Fruit fly (Drosophila melanogaster) whole organism, embryonic: ENCODE results near the gene Cep135.

Source experiments
- ATbp ChIP-seq: fragments of 200-800 bp; sonication (Bioruptor generic); optimal IDR thresholded peaks from 2 replicates; lab custom pipeline; 2017; ENCODE audit warnings: missing biosample characterization, mild to moderate bottlenecking, missing genetic modification characterization, missing genetic modification reagents
- CG10366 ChIP-seq: fragments of 200-800 bp; sonication (Bioruptor generic); IDR thresholded peaks from 2 replicates; pipeline ENCODE4 v1.3.6; 2022; ENCODE audit warnings: missing biosample characterization, missing genetic modification characterization
- CG10654 ChIP-seq: fragments of 200-800 bp; sonication (Bioruptor generic); optimal IDR thresholded peaks from 2 replicates; lab custom pipeline; 2016; ENCODE audit warnings: missing biosample characterization, missing genetic modification characterization
- CG10979 ChIP-seq: fragments of 200-800 bp; sonication (Bioruptor generic); optimal IDR thresholded peaks from 2 replicates; lab custom pipeline; 2018; ENCODE audit warnings: missing biosample characterization, mild to moderate bottlenecking, missing genetic modification characterization, moderate library complexity
- CG11695 ChIP-seq: fragments of 200-800 bp; sonication (Bioruptor generic); IDR thresholded peaks from 3 replicates; pipeline ENCODE4 v1.3.6; 2022; ENCODE audit warnings: missing biosample characterization, missing genetic modification characterization
- CG1233 ChIP-seq: fragments of 200-800 bp; sonication (Bioruptor generic); optimal IDR thresholded peaks from 4 replicates; lab custom pipeline; 2018; ENCODE audit warnings: missing biosample characterization, mild to moderate bottlenecking, missing genetic modification characterization
- CG13624 ChIP-seq: fragments of 200-800 bp; sonication (Bioruptor generic); optimal IDR thresholded peaks from 2 replicates; lab custom pipeline; 2016; ENCODE audit warnings: missing biosample characterization, missing genetic modification characterization
- CG14441 ChIP-seq: fragments of 200-800 bp; sonication (Bioruptor generic); IDR thresholded peaks from 2 replicates; pipeline ENCODE4 v1.3.6; 2022; ENCODE audit warnings: missing biosample characterization, missing genetic modification characterization
- CG1603 ChIP-seq: fragments of 200-800 bp; sonication (Bioruptor generic); optimal IDR thresholded peaks from 2 replicates; lab custom pipeline; 2019; ENCODE audit warnings: missing biosample characterization, mild to moderate bottlenecking, missing genetic modification characterization, moderate library complexity
- CG1647 ChIP-seq: fragments of 200-800 bp; sonication (Bioruptor generic); optimal IDR thresholded peaks from 3 replicates; lab custom pipeline; 2016; ENCODE audit warnings: missing biosample characterization, missing genetic modification characterization
- CG16813 ChIP-seq: fragments of 200-800 bp; sonication (Bioruptor generic); IDR thresholded peaks from 3 replicates; pipeline ENCODE4 v1.3.6; 2022; ENCODE audit warnings: missing biosample characterization, missing genetic modification characterization; ENCODE audit not compliant: partially characterized antibody
- CG17328 ChIP-seq: fragments of 200-800 bp; sonication (Bioruptor generic); IDR thresholded peaks from 2 replicates; pipeline ENCODE4 v1.3.6; 2022; ENCODE audit warnings: missing biosample characterization, missing genetic modification characterization
- CG17829 ChIP-seq: fragments of 200-800 bp; optimal IDR thresholded peaks from 2 replicates; lab custom pipeline; 2019; ENCODE audit warnings: missing biosample characterization, mild to moderate bottlenecking, missing genetic modification characterization, moderate library complexity
- CG1792 ChIP-seq: fragments of 200-800 bp; sonication (Bioruptor generic); optimal IDR thresholded peaks from 2 replicates; lab custom pipeline; 2016; ENCODE audit warnings: missing biosample characterization, missing genetic modification characterization
- CG1832 ChIP-seq: fragments of 200-800 bp; sonication (Bioruptor generic); optimal IDR thresholded peaks from 2 replicates; lab custom pipeline; 2017; ENCODE audit warnings: missing biosample characterization, mild to moderate bottlenecking, missing genetic modification characterization, inconsistent platforms
- CG2120 ChIP-seq: fragments of 200-800 bp; sonication (Bioruptor generic); optimal IDR thresholded peaks from 3 replicates; lab custom pipeline; 2016; ENCODE audit warnings: missing biosample characterization, missing genetic modification characterization
- CG2202 ChIP-seq: fragments of 200-800 bp; sonication (Bioruptor generic); optimal IDR thresholded peaks from 2 replicates; lab custom pipeline; 2018; ENCODE audit warnings: missing biosample characterization, mild to moderate bottlenecking, missing genetic modification characterization
- CG2678 ChIP-seq: fragments of 200-800 bp; sonication (Bioruptor generic); optimal IDR thresholded peaks from 3 replicates; lab custom pipeline; 2019; ENCODE audit warnings: missing biosample characterization, mild to moderate bottlenecking, missing genetic modification characterization, moderate library complexity
- CG2712 ChIP-seq: fragments of 200-800 bp; optimal IDR thresholded peaks from 3 replicates; lab custom pipeline; 2019; ENCODE audit warnings: missing biosample characterization, mild to moderate bottlenecking, missing genetic modification characterization, moderate library complexity
- CG42726 ChIP-seq: fragments of 200-800 bp; sonication (Bioruptor generic); IDR thresholded peaks from 2 replicates; pipeline ENCODE4 v1.3.6; 2022; ENCODE audit warnings: missing biosample characterization, missing genetic modification characterization; ENCODE audit not compliant: partially characterized antibody
- CG4854 ChIP-seq: fragments of 200-800 bp; sonication (Bioruptor generic); optimal IDR thresholded peaks from 2 replicates; lab custom pipeline; 2016; ENCODE audit warnings: missing biosample characterization, missing genetic modification characterization, inconsistent platforms
- CG5180 ChIP-seq: fragments of 200-800 bp; sonication (Bioruptor generic); optimal IDR thresholded peaks from 3 replicates; lab custom pipeline; 2017; ENCODE audit warnings: missing biosample characterization, missing genetic modification characterization, mild to moderate bottlenecking, moderate library complexity, missing genetic modification reagents
- CG6683 ChIP-seq: fragments of 200-800 bp; sonication (Bioruptor generic); optimal IDR thresholded peaks from 2 replicates; lab custom pipeline; 2017; ENCODE audit warnings: missing biosample characterization, mild to moderate bottlenecking, missing genetic modification characterization, missing genetic modification reagents
- CG6689 ChIP-seq: fragments of 200-800 bp; sonication (Bioruptor generic); IDR thresholded peaks from 2 replicates; pipeline ENCODE4 v1.3.6; 2022; ENCODE audit warnings: missing biosample characterization, missing genetic modification characterization
- CG8944 ChIP-seq: fragments of 200-800 bp; sonication (Bioruptor generic); optimal IDR thresholded peaks from 3 replicates; lab custom pipeline; 2016; ENCODE audit warnings: missing biosample characterization, missing genetic modification characterization
- CoRest ChIP-seq: fragments of 200-800 bp; sonication (Bioruptor generic); optimal IDR thresholded peaks from 3 replicates; lab custom pipeline; 2018; ENCODE audit warnings: missing biosample characterization, mild to moderate bottlenecking, missing genetic modification characterization, moderate library complexity
- Fer2 ChIP-seq: fragments of 200-800 bp; sonication (Bioruptor generic); optimal IDR thresholded peaks from 2 replicates; lab custom pipeline; 2018; ENCODE audit warnings: missing biosample characterization, mild to moderate bottlenecking, missing genetic modification characterization, moderate library complexity
- HmgZ ChIP-seq: fragments of 200-800 bp; sonication (Bioruptor generic); optimal IDR thresholded peaks from 2 replicates; lab custom pipeline; 2018; ENCODE audit warnings: missing biosample characterization, mild to moderate bottlenecking, missing genetic modification characterization
- Hr78 ChIP-seq, 2 experiments: fragments of 200-800 bp in 1 of 2; fragments of >200 bp in 1 of 2; sonication (Bioruptor generic) in 1 of 2; optimal IDR thresholded peaks; 2 replicates each; lab custom pipeline; 2017 to 2019; ENCODE audit warnings: missing biosample characterization in 2 of 2, missing genetic modification characterization in 2 of 2, mild to moderate bottlenecking in 1 of 2, moderate library complexity in 1 of 2
- Lhr ChIP-seq: fragments of 200-800 bp; sonication (Bioruptor generic); optimal IDR thresholded peaks from 3 replicates; lab custom pipeline; 2017; ENCODE audit warnings: mild to moderate bottlenecking, missing biosample characterization, missing genetic modification reagents, missing genetic modification characterization
- NC2α ChIP-seq: fragments of 200-800 bp; sonication (Bioruptor generic); optimal IDR thresholded peaks from 2 replicates; lab custom pipeline; 2016; ENCODE audit warnings: missing biosample characterization, missing genetic modification characterization
- Nf-YA ChIP-seq: fragments of 200-800 bp; sonication (Bioruptor generic); IDR thresholded peaks from 2 replicates; pipeline ENCODE4 v1.3.6; 2022; ENCODE audit warnings: missing biosample characterization, missing genetic modification characterization
- aop ChIP-seq: fragments of 200-800 bp; sonication (Bioruptor generic); IDR thresholded peaks from 2 replicates; pipeline ENCODE4 v1.3.6; 2022; ENCODE audit warnings: missing biosample characterization, missing genetic modification characterization
- bowl ChIP-seq: fragments of 200-800 bp; sonication (Bioruptor generic); IDR thresholded peaks from 2 replicates; pipeline ENCODE4 v1.3.6; 2022; ENCODE audit warnings: missing biosample characterization, missing genetic modification characterization
- br ChIP-seq: fragments of >200 bp; optimal IDR thresholded peaks from 2 replicates; lab custom pipeline; 2017
- croc ChIP-seq: fragments of 200-800 bp; sonication (Bioruptor generic); conservative IDR thresholded peaks from 3 replicates; pipeline ENCODE4 v1.3.6; 2022; ENCODE audit warnings: missing biosample characterization, missing genetic modification characterization
- ewg ChIP-seq: fragments of 200-800 bp; sonication (Bioruptor generic); optimal IDR thresholded peaks from 3 replicates; lab custom pipeline; 2017; ENCODE audit warnings: mild to moderate bottlenecking, missing biosample characterization, missing genetic modification reagents, missing genetic modification characterization
- fd96Cb ChIP-seq: fragments of 200-800 bp; sonication (Bioruptor generic); optimal IDR thresholded peaks from 2 replicates; lab custom pipeline; 2018; ENCODE audit warnings: missing biosample characterization, mild to moderate bottlenecking, missing genetic modification characterization, moderate library complexity
- h ChIP-seq: fragments of >200 bp; optimal IDR thresholded peaks from 2 replicates; lab custom pipeline; 2017
- her ChIP-seq: fragments of 200-800 bp; sonication (Bioruptor generic); optimal IDR thresholded peaks from 2 replicates; lab custom pipeline; 2016; ENCODE audit warnings: missing biosample characterization, missing genetic modification characterization
- insv ChIP-seq, 2 experiments: fragments of 200-800 bp; sonication (Bioruptor generic); optimal IDR thresholded peaks; 3 replicates each; lab custom pipeline; 2016 to 2018; ENCODE audit warnings: missing biosample characterization in 2 of 2, missing genetic modification characterization in 2 of 2
- kay ChIP-seq: fragments of 200-800 bp; sonication (Bioruptor generic); optimal IDR thresholded peaks from 2 replicates; lab custom pipeline; 2016; ENCODE audit warnings: missing biosample characterization, missing genetic modification characterization
- ken ChIP-seq: fragments of 200-800 bp; sonication (Bioruptor generic); IDR thresholded peaks from 3 replicates; pipeline ENCODE4 v1.3.6; 2022; ENCODE audit warnings: missing biosample characterization, missing genetic modification characterization
- pum ChIP-seq: fragments of 200-800 bp; sonication (Bioruptor generic); optimal IDR thresholded peaks from 2 replicates; lab custom pipeline; 2016; ENCODE audit warnings: missing biosample characterization, missing genetic modification characterization
- sens-2 ChIP-seq: fragments of 200-800 bp; sonication (Bioruptor generic); IDR thresholded peaks from 2 replicates; pipeline ENCODE4 v1.3.6; 2022; ENCODE audit warnings: missing biosample characterization, missing genetic modification characterization
- slp2 ChIP-seq: fragments of 200-800 bp; sonication (Bioruptor generic); optimal IDR thresholded peaks from 2 replicates; lab custom pipeline; 2016; ENCODE audit warnings: missing biosample characterization, missing genetic modification characterization
- sob ChIP-seq: fragments of 200-800 bp; sonication (Bioruptor generic); IDR thresholded peaks from 2 replicates; pipeline ENCODE4 v1.3.6; 2022; ENCODE audit warnings: missing biosample characterization, missing genetic modification characterization
- sug ChIP-seq: fragments of 200-800 bp; optimal IDR thresholded peaks from 2 replicates; lab custom pipeline; 2019; ENCODE audit warnings: missing biosample characterization, mild to moderate bottlenecking, missing genetic modification characterization, moderate library complexity
- usp ChIP-seq: fragments of >200 bp; optimal IDR thresholded peaks from 2 replicates; lab custom pipeline; 2017; ENCODE audit warnings: missing biosample characterization, missing genetic modification characterization

Cep135 gene

DNA sequence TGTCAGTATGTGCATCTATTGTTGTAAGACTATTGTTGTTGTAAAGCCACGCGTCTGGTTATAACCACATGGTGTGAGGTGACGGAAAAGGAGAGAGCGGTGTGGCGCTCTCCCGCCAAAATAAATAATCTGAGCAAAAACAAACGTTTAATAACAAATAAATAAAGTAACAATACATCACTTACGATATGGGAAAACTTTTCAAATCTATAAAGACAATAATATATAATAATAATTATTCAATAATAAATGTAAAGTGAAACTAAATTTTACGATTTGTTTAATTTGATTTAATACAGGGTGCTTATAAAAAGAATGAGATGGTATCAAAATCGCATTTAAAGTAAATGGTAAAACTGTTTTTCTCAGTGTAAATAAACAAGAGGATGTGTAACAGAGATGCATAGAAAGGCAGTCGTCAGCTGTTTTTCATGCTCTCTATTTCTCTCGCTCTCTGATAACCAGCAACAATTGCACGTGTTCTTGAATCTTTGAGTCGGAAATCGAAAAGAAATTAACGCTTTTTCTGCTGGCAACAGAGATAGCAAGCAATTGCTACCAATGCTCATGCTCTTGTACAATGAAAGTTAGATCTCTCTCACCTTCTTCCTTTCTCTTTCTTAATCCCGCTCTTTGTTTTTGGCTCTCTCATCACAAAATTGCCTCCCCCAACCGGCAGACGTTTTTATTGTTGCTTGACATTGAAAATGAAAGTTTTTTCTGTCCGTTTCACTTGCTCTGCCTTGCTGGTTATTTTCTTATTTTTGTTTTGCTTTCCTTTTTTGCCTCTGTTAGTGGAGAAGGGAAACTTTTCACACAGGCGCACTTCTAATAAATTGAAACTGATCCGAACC is 17.7 kb upstream of the Cep135 start (continued):
- peak; percentile 66 for TF ChIP-seq CG5180 (GFP tag; lab: Kevin White, UChicago)
- peak; percentile 82 for TF ChIP-seq croc (GFP tag; lab: Robert Waterston, UW)
- no peak; the same call in 2 of the 3 replicates for TF ChIP-seq ken (GFP tag; lab: Robert Waterston, UW)
- TF ChIP-seq her: peak; percentile 34
- TF ChIP-seq CG1647 (GFP tag; lab: Kevin White, UChicago): no peak
- peak; percentile 37 for TF ChIP-seq kay (GFP tag; lab: Kevin White, UChicago)
- TF ChIP-seq CG42726 (GFP tag; lab: Robert Waterston, UW): no peak
- TF ChIP-seq sob (GFP tag; lab: Robert Waterston, UW): peak; percentile 47; the same call in 1 of the 2 replicates
- TF ChIP-seq CG1233 (GFP tag; lab: Kevin White, UChicago): peak; percentile 93
- TF ChIP-seq usp (GFP tag; lab: Kevin White, UChicago): no peak
- peak; percentile 64 for TF ChIP-seq CG1603 (tag; lab: Kevin White, UChicago)
- no peak for TF ChIP-seq h (lab: Kevin White, UChicago)
- peak; percentile 94 for TF ChIP-seq fd96Cb (tag; lab: Kevin White, UChicago)
- peak in 1 of 2 experiments; percentile 81 for TF ChIP-seq Hr78 (GFP tag; optimal IDR thresholded peaks at IDR 0.05; lab: Kevin White, UChicago)
- 0 out of 2 replicates have a peak, but pooled peaks have one; percentile 5 for TF ChIP-seq sens-2 (GFP tag; lab: Robert Waterston, UW)
- no peak for TF ChIP-seq NC2α (GFP tag; lab: Kevin White, UChicago)
- peak; percentile 86 for TF ChIP-seq CG17328 (GFP tag; lab: Robert Waterston, UW)
- peak; percentile 71 for TF ChIP-seq CG14441 (GFP tag; lab: Robert Waterston, UW)
- peak; percentile 64 for TF ChIP-seq CG10366 (GFP tag; lab: Robert Waterston, UW)
- TF ChIP-seq CG1832 (GFP tag; lab: Kevin White, UChicago): no peak
- TF ChIP-seq Lhr: peak; percentile 38
- peak; percentile 22 for TF ChIP-seq HmgZ (tag; lab: Kevin White, UChicago)
- TF ChIP-seq slp2 (GFP tag; lab: Kevin White, UChicago): no peak
- TF ChIP-seq CoRest (tag; lab: Kevin White, UChicago): peak; percentile 83
- peak; percentile 19 for TF ChIP-seq CG1792 (GFP tag; lab: Kevin White, UChicago)
- TF ChIP-seq CG17829 (tag; lab: Kevin White, UChicago): peak; percentile 97
- TF ChIP-seq CG6689 (GFP tag; lab: Robert Waterston, UW): peak; percentile 90
- peak; percentile 77 for TF ChIP-seq Fer2 (tag; lab: Kevin White, UChicago)
- peak; percentile 48 for TF ChIP-seq sug
- TF ChIP-seq CG6683: peak; percentile 91
- TF ChIP-seq CG2202 (tag; lab: Kevin White, UChicago): peak; percentile 72
- TF ChIP-seq Nf-YA (GFP tag; lab: Robert Waterston, UW): peak; percentile 84
- TF ChIP-seq CG8944: no peak
- TF ChIP-seq aop: no peak
- TF ChIP-seq CG2712 (tag; lab: Kevin White, UChicago): peak; percentile 97
- peak; percentile 97 for TF ChIP-seq CG2678 (tag; lab: Kevin White, UChicago)
- no peak for TF ChIP-seq insv (GFP tag; optimal IDR thresholded peaks at IDR 0.05; lab: Kevin White, UChicago)
- TF ChIP-seq pum (GFP tag; lab: Kevin White, UChicago): no peak
- peak; percentile 93 for TF ChIP-seq CG11695 (GFP tag; lab: Robert Waterston, UW)
- peak; percentile 81 for TF ChIP-seq CG10654 (GFP tag; lab: Kevin White, UChicago)
- peak; percentile 97 for TF ChIP-seq CG10979 (tag; lab: Kevin White, UChicago)
- peak; percentile 95 for TF ChIP-seq ATbp (GFP tag; lab: Kevin White, UChicago)
- TF ChIP-seq ewg (GFP tag; lab: Kevin White, UChicago): peak; percentile 55
- TF ChIP-seq CG4854 (GFP tag; lab: Kevin White, UChicago): no peak
- no peak for TF ChIP-seq br (lab: Kevin White, UChicago)
- no peak for TF ChIP-seq CG16813 (GFP tag; lab: Robert Waterston, UW)
- no peak for TF ChIP-seq bowl
- no peak for TF ChIP-seq CG13624 (GFP tag; lab: Kevin White, UChicago)
- peak; percentile 40 for TF ChIP-seq CG2120 (GFP tag; lab: Kevin White, UChicago)
